Fruit fly (Drosophila melanogaster): Measurements from ENCODE around the gene strat.

Gene strat

DNA sequence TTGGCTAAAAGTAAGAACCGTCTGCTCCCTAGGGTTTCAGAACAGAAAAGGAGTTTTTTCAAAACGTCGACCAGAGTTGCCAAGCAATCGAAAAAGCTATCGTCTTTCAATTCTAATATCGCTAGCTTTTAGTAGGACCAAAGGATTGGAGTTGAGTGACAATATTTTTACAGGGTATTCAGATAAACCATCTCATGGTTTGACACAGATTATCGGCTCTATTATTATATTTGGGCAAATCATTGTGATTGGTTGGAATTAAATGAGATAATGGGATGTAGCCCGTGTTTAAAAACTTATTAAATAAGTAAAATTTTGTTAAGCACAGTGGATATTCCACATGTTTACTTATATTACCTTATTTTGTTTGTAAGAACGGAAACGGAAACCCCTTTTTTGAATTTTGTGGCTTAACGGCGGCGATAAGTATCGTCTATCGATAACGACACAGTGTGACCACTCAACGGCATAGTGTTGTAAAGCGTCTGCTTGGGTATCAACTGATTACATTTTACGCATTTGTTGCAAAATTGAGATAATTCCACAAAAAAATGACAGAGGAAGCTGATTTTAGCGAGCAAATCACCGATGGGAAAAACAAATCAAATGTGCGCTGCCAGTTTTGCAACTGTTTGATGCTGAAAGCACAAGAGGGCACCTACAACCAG lies at the start of gene strat, which contains the start of gene mtsh (continued):
- no peak for TF ChIP-seq CG14965 (GFP tag; optimal IDR thresholded peaks at IDR 0.05; ENCODE audit: borderline replicate concordance)
- TF ChIP-seq nau (GFP tag; optimal IDR thresholded peaks at IDR 0.05): no peak
- peak; percentile 42; the same call in 1 of the 2 replicates for TF ChIP-seq CG31224 (GFP tag; IDR thresholded peaks at IDR 0.05)
- TF ChIP-seq nmo (GFP tag; optimal IDR thresholded peaks at IDR 0.05): peak; percentile 62
- peak; percentile 45 for TF ChIP-seq CG4820 (GFP tag; optimal IDR thresholded peaks at IDR 0.05)
- TF ChIP-seq CG6813 (GFP tag; optimal IDR thresholded peaks at IDR 0.05): peak; percentile 63
- TF ChIP-seq Gsc (GFP tag; IDR thresholded peaks at IDR 0.05): no peak
- peak in 1 of 2 experiments; percentile 8 for TF ChIP-seq Pdp1 (GFP tag; optimal IDR thresholded peaks at IDR 0.05)
- no peak for TF ChIP-seq eve (GFP tag; optimal IDR thresholded peaks at IDR 0.05)
- TF ChIP-seq Hr78 (GFP tag; optimal IDR thresholded peaks at IDR 0.05): no peak
- TF ChIP-seq scrt (GFP tag; optimal IDR thresholded peaks at IDR 0.05): peak; percentile 58
- TF ChIP-seq tup (GFP tag; optimal IDR thresholded peaks at IDR 0.05): no peak
- peak in 1 of 2 experiments; percentile 12 for TF ChIP-seq tll (GFP tag; optimal IDR thresholded peaks at IDR 0.05)
- TF ChIP-seq Atf3 (GFP tag; optimal IDR thresholded peaks at IDR 0.05): no peak
- peak; percentile 16; the same call in 1 of the 2 replicates for TF ChIP-seq Ada2b (GFP tag; IDR thresholded peaks at IDR 0.05)
- no peak; the same call in 1 of the 2 replicates for TF ChIP-seq CG4360 (GFP tag; IDR thresholded peaks at IDR 0.05)
- TF ChIP-seq CG14441 (GFP tag; IDR thresholded peaks at IDR 0.05): peak; percentile 59
- no peak; the same call in 2 of the 3 replicates for TF ChIP-seq croc (GFP tag; conservative IDR thresholded peaks at IDR 0.05)
- peak; percentile 21 for TF ChIP-seq slp2 (GFP tag; optimal IDR thresholded peaks at IDR 0.05)
- peak; percentile 95 for TF ChIP-seq CG10267 (tag; optimal IDR thresholded peaks at IDR 0.05)
- TF ChIP-seq ro (GFP tag; IDR thresholded peaks at IDR 0.05): no peak
- TF ChIP-seq C15 (GFP tag; IDR thresholded peaks at IDR 0.05): no peak
- peak; percentile 54 for TF ChIP-seq CG7556 (GFP tag; optimal IDR thresholded peaks at IDR 0.05)
- TF ChIP-seq CG8765 (GFP tag; IDR thresholded peaks at IDR 0.05): no peak
- peak; percentile 64 for TF ChIP-seq NfI (GFP tag; optimal IDR thresholded peaks at IDR 0.05)
- peak; percentile 33 for TF ChIP-seq zfh2 (GFP tag; optimal IDR thresholded peaks at IDR 0.05)
- peak; percentile 38 for TF ChIP-seq grn (GFP tag; optimal IDR thresholded peaks at IDR 0.05)
- TF ChIP-seq CG17385 (GFP tag; optimal IDR thresholded peaks at IDR 0.05): peak; percentile 47
- TF ChIP-seq gsb (GFP tag; IDR thresholded peaks at IDR 0.05): peak; percentile 33; the same call in 1 of the 2 replicates
- no peak for TF ChIP-seq CG14667 (GFP tag; IDR thresholded peaks at IDR 0.05)
- TF ChIP-seq mld (GFP tag; IDR thresholded peaks at IDR 0.05; ENCODE audit: partially characterized antibody): no peak
- no peak for TF ChIP-seq CG4730 (GFP tag; IDR thresholded peaks at IDR 0.05)
- TF ChIP-seq row (GFP tag; IDR thresholded peaks at IDR 0.05): 0 out of 3 replicates have a peak, but pooled peaks have one; percentile 23
- TF ChIP-seq tgo (GFP tag; IDR thresholded peaks at IDR 0.05): peak; percentile 41; the same call in 2 of the 3 replicates
- TF ChIP-seq MESR4 (GFP tag; optimal IDR thresholded peaks at IDR 0.05): peak; percentile 64
- TF ChIP-seq ab (GFP tag; optimal IDR thresholded peaks at IDR 0.05): no peak
- peak; percentile 76 for TF ChIP-seq sob (GFP tag; IDR thresholded peaks at IDR 0.05)
- TF ChIP-seq CG2116 (GFP tag; optimal IDR thresholded peaks at IDR 0.05): peak; percentile 78
- TF ChIP-seq wdn (GFP tag; IDR thresholded peaks at IDR 0.05): no peak
- TF ChIP-seq CG8388 (GFP tag; optimal IDR thresholded peaks at IDR 0.05): peak; percentile 48
- peak; percentile 29 for TF ChIP-seq disco-r (GFP tag; optimal IDR thresholded peaks at IDR 0.05)
- peak; percentile 2 for TF ChIP-seq CG10543 (GFP tag; optimal IDR thresholded peaks at IDR 0.05)
- TF ChIP-seq ash1 (GFP tag; optimal IDR thresholded peaks at IDR 0.05): peak; percentile 8
- TF ChIP-seq CG10274 (GFP tag; optimal IDR thresholded peaks at IDR 0.05): peak; percentile 27
- TF ChIP-seq Oli (tag; optimal IDR thresholded peaks at IDR 0.05): no peak
- peak; percentile 35 for TF ChIP-seq ac (GFP tag; optimal IDR thresholded peaks at IDR 0.05)
- no peak for TF ChIP-seq Tbp (GFP tag; optimal IDR thresholded peaks at IDR 0.05)
- TF ChIP-seq CG4282 (GFP tag; optimal IDR thresholded peaks at IDR 0.05): no peak
- no peak; the same call in none of the 2 replicates for TF ChIP-seq sna (GFP tag; IDR thresholded peaks at IDR 0.05; ENCODE audit: partially characterized antibody)

All from whole organism, embryonic.